Worm (Caenorhabditis elegans) whole organism, L3 larva: ENCODE data around the gene CC8.2.

Experiments used
- R02D3.7 ChIP-seq: fragments of 150-350 bp; optimal IDR thresholded peaks from 2 replicates; lab custom pipeline; 2014; ENCODE audit warnings: missing biosample characterization, missing genetic modification characterization
- aly-2 ChIP-seq: fragments of 150-350 bp; optimal IDR thresholded peaks from 2 replicates; lab custom pipeline; 2014; ENCODE audit warnings: missing biosample characterization, missing genetic modification characterization
- ceh-16 ChIP-seq: sonication (generic microtip); optimal IDR thresholded peaks from 2 replicates; lab custom pipeline; 2017; ENCODE audit warnings: missing biosample characterization, missing genetic modification characterization
- ceh-28 ChIP-seq: fragments of 150-350 bp; optimal IDR thresholded peaks from 2 replicates; lab custom pipeline; 2014; ENCODE audit warnings: missing biosample characterization, missing genetic modification reagents, missing genetic modification characterization
- ceh-9 ChIP-seq: sonication (generic microtip); optimal IDR thresholded peaks from 2 replicates; lab custom pipeline; 2018; ENCODE audit warnings: missing biosample characterization, missing genetic modification characterization
- daf-12 ChIP-seq: fragments of 150-350 bp; optimal IDR thresholded peaks from 2 replicates; lab custom pipeline; 2014; ENCODE audit warnings: missing biosample characterization, missing genetic modification reagents, missing genetic modification characterization
- egl-27 ChIP-seq: sonication (generic microtip); optimal IDR thresholded peaks from 4 replicates; lab custom pipeline; 2017; ENCODE audit warnings: missing biosample characterization, missing genetic modification reagents, missing genetic modification characterization
- elt-2 ChIP-seq: sonication (generic microtip); optimal IDR thresholded peaks from 2 replicates; lab custom pipeline; 2016; ENCODE audit warnings: missing genetic modification reagents, mild to moderate bottlenecking, missing genetic modification characterization, missing compliant biosample characterization
- eor-1 ChIP-seq, 2 experiments: fragments of 150-350 bp; optimal IDR thresholded peaks; 2 replicates each; lab custom pipeline; 2014 to 2018; ENCODE audit warnings: missing biosample characterization in 2 of 2, missing genetic modification characterization in 2 of 2
- fkh-10 ChIP-seq: sonication (generic microtip); optimal IDR thresholded peaks from 2 replicates; lab custom pipeline; 2017; ENCODE audit warnings: missing biosample characterization, missing genetic modification reagents, missing genetic modification characterization
- fkh-2 ChIP-seq: fragments of 150-350 bp; optimal IDR thresholded peaks from 2 replicates; lab custom pipeline; 2014; ENCODE audit warnings: missing biosample characterization, missing genetic modification reagents, missing genetic modification characterization
- fos-1 ChIP-seq: fragments of 150-350 bp; optimal IDR thresholded peaks from 2 replicates; lab custom pipeline; 2014; ENCODE audit warnings: missing biosample characterization, missing genetic modification characterization
- hmg-11 ChIP-seq: sonication (generic microtip); optimal IDR thresholded peaks from 2 replicates; lab custom pipeline; 2016; ENCODE audit warnings: missing genetic modification characterization, missing compliant biosample characterization
- jun-1 ChIP-seq: fragments of 150-350 bp; optimal IDR thresholded peaks from 2 replicates; lab custom pipeline; 2014; ENCODE audit warnings: missing biosample characterization, missing genetic modification reagents, missing genetic modification characterization
- lin-15B ChIP-seq: fragments of 150-350 bp; optimal IDR thresholded peaks from 2 replicates; lab custom pipeline; 2014; ENCODE audit warnings: missing biosample characterization, missing genetic modification characterization
- lsy-12 ChIP-seq: sonication (generic microtip); optimal IDR thresholded peaks from 2 replicates; lab custom pipeline; 2016; ENCODE audit warnings: mild to moderate bottlenecking, missing genetic modification characterization, missing compliant biosample characterization
- nhr-11 ChIP-seq: fragments of 150-350 bp; optimal IDR thresholded peaks from 2 replicates; lab custom pipeline; 2014; ENCODE audit warnings: missing biosample characterization, missing genetic modification characterization
- nhr-12 ChIP-seq: fragments of 150-350 bp; optimal IDR thresholded peaks from 2 replicates; lab custom pipeline; 2014; ENCODE audit warnings: missing biosample characterization, missing genetic modification characterization
- nhr-23 ChIP-seq: fragments of 150-350 bp; optimal IDR thresholded peaks from 2 replicates; lab custom pipeline; 2014; ENCODE audit warnings: missing biosample characterization, missing genetic modification reagents, missing genetic modification characterization
- nhr-237 ChIP-seq: fragments of 150-350 bp; optimal IDR thresholded peaks from 2 replicates; lab custom pipeline; 2014; ENCODE audit warnings: missing biosample characterization, missing genetic modification characterization
- nhr-28 ChIP-seq: fragments of 150-350 bp; optimal IDR thresholded peaks from 2 replicates; lab custom pipeline; 2014; ENCODE audit warnings: missing biosample characterization, missing genetic modification characterization
- nhr-43 ChIP-seq: sonication (generic microtip); optimal IDR thresholded peaks from 2 replicates; lab custom pipeline; 2016; ENCODE audit warnings: mild to moderate bottlenecking, missing genetic modification characterization, missing compliant biosample characterization; ENCODE audit not compliant: poor library complexity, severe bottlenecking
- nhr-67 ChIP-seq: fragments of 150-350 bp; optimal IDR thresholded peaks from 2 replicates; lab custom pipeline; 2014; ENCODE audit warnings: missing biosample characterization, missing genetic modification characterization
- nhr-76 ChIP-seq: fragments of 150-350 bp; sonication (generic microtip); optimal IDR thresholded peaks from 5 replicates; lab custom pipeline; 2014; ENCODE audit warnings: missing biosample characterization, missing genetic modification characterization
- nhr-77 ChIP-seq: fragments of 150-350 bp; optimal IDR thresholded peaks from 2 replicates; lab custom pipeline; 2014; ENCODE audit warnings: missing biosample characterization, missing genetic modification characterization
- pha-4 ChIP-seq: fragments of 150-350 bp; optimal IDR thresholded peaks from 2 replicates; lab custom pipeline; 2014; ENCODE audit warnings: missing biosample characterization, missing genetic modification reagents, missing genetic modification characterization
- pqm-1 ChIP-seq: fragments of 150-350 bp; optimal IDR thresholded peaks from 2 replicates; lab custom pipeline; 2017; ENCODE audit warnings: missing biosample characterization, missing genetic modification characterization, inconsistent platforms
- sea-2 ChIP-seq: fragments of 150-350 bp; sonication (generic microtip); optimal IDR thresholded peaks from 4 replicates; lab custom pipeline; 2014; ENCODE audit warnings: missing biosample characterization, missing genetic modification reagents, missing genetic modification characterization
- snpc-4 ChIP-seq: fragments of 150-350 bp; optimal IDR thresholded peaks from 2 replicates; lab custom pipeline; 2014; ENCODE audit warnings: missing biosample characterization, missing genetic modification characterization
- tbx-2 ChIP-seq: sonication (generic microtip); optimal IDR thresholded peaks from 2 replicates; lab custom pipeline; 2016; ENCODE audit warnings: mild to moderate bottlenecking, missing genetic modification characterization, missing compliant biosample characterization
- unc-39 ChIP-seq: sonication (generic microtip); optimal IDR thresholded peaks from 4 replicates; lab custom pipeline; 2017; ENCODE audit warnings: missing biosample characterization, missing genetic modification characterization
- unc-62 ChIP-seq: fragments of 150-350 bp; sonication (generic microtip); optimal IDR thresholded peaks from 4 replicates; lab custom pipeline; 2014; ENCODE audit warnings: missing biosample characterization, missing genetic modification reagents, missing genetic modification characterization
- zag-1 ChIP-seq: fragments of 150-350 bp; optimal IDR thresholded peaks from 2 replicates; lab custom pipeline; 2014; ENCODE audit warnings: missing biosample characterization, missing genetic modification characterization

CC8.2 gene

ce11 chrIV:3686765-3687164 is 38.3 kb upstream of the CC8.2 start, which contains the start of gene map-1:
TSS of gene map-1 (minus strand) at chrIV:3686865.
- TF ChIP-seq elt-2 (tag; lab: Kevin White, UChicago) = no peak
- TF ChIP-seq egl-27 (tag; lab: Kevin White, UChicago) = no peak
- TF ChIP-seq nhr-11 (tag; lab: Kevin White, UChicago) = no peak
- TF ChIP-seq ceh-16 = no peak
- TF ChIP-seq hmg-11 = no peak

- TF ChIP-seq unc-62 (GFP tag; lab: Kevin White, UChicago) (no peak), snpc-4 (tag; lab: Kevin White, UChicago) (no peak), jun-1 (tag; lab: Kevin White, UChicago) (no peak), ceh-9 (tag; lab: Kevin White, UChicago) (no peak), aly-2 (tag; lab: Kevin White, UChicago) (no peak), nhr-23 (no peak), lin-15B (tag; lab: Kevin White, UChicago) (no peak), nhr-28 (no peak), ceh-28 (tag; lab: Kevin White, UChicago) (no peak), nhr-12 (tag; lab: Kevin White, UChicago) (no peak), zag-1 (tag; lab: Kevin White, UChicago) (no peak), nhr-67 (tag; lab: Kevin White, UChicago) (no peak), lsy-12 (tag; lab: Kevin White, UChicago) (no peak), nhr-76 (tag; lab: Kevin White, UChicago) (no peak)
Measured at ce11 chrIV:3686260-3686659, 37.8 kb upstream of the CC8.2 start.

- TF ChIP-seq sea-2 (no peak), unc-62 (GFP tag; lab: Kevin White, UChicago) (no peak), nhr-28 (no peak), egl-27 (tag; lab: Kevin White, UChicago) (no peak), ceh-28 (tag; lab: Kevin White, UChicago) (no peak), fkh-2 (tag; lab: Kevin White, UChicago) (no peak), nhr-237 (tag; lab: Kevin White, UChicago) (no peak)
Measured at ce11 chrIV:3681763-3682162, 33.3 kb upstream of the CC8.2 start.

- TF ChIP-seq unc-39 = no peak
- TF ChIP-seq pqm-1 (tag; lab: Kevin White, UChicago) = no peak
- no peak for TF ChIP-seq nhr-77 (tag; lab: Kevin White, UChicago)
- TF ChIP-seq daf-12 = no peak
- TF ChIP-seq R02D3.7 (tag; lab: Kevin White, UChicago) = no peak
- TF ChIP-seq elt-2 (tag; lab: Kevin White, UChicago) = no peak
- TF ChIP-seq unc-62 (GFP tag; lab: Kevin White, UChicago) = no peak
- no peak for TF ChIP-seq sea-2
- TF ChIP-seq lsy-12 (tag; lab: Kevin White, UChicago) = no peak
- TF ChIP-seq nhr-43 (tag; lab: Kevin White, UChicago) = no peak
Measured at ce11 chrIV:3668603-3669002, 20.1 kb upstream of the CC8.2 start, which contains the start of gene fmil-1. TSS of gene fmil-1 (minus strand) at chrIV:3668703.

- TF ChIP-seq jun-1 (tag; lab: Kevin White, UChicago) = no peak
- TF ChIP-seq fkh-10 = peak; percentile 29
Measured at ce11 chrIV:3667796-3668195, 19.3 kb upstream of the CC8.2 start.

- TF ChIP-seq fkh-2 (tag; lab: Kevin White, UChicago) (no peak), eor-1 (tag; optimal IDR thresholded peaks at IDR 0.05; lab: Kevin White, UChicago) (no peak), pha-4 (tag; lab: Kevin White, UChicago) (no peak), tbx-2 (tag; lab: Kevin White, UChicago) (no peak), nhr-11 (tag; lab: Kevin White, UChicago) (no peak), nhr-43 (tag; lab: Kevin White, UChicago) (no peak), jun-1 (tag; lab: Kevin White, UChicago) (no peak), nhr-237 (tag; lab: Kevin White, UChicago) (no peak), zag-1 (tag; lab: Kevin White, UChicago) (no peak), unc-39 (no peak), snpc-4 (tag; lab: Kevin White, UChicago) (no peak), fos-1 (no peak), nhr-23 (no peak), egl-27 (tag; lab: Kevin White, UChicago) (no peak)
Measured at ce11 chrIV:3666543-3666942, 18.1 kb upstream of the CC8.2 start.
